Worm (Caenorhabditis elegans) whole organism, L2 larva: ENCODE measurements around the gene pals-32.
A peak's percentile ranks its signal among the peaks of the same experiment; 100 is the strongest.

Source experiments
- F13H6.1 ChIP-seq: sonication (generic microtip); optimal IDR thresholded peaks from 2 replicates; lab custom pipeline; 2016; ENCODE audit warnings: missing genetic modification characterization, missing compliant biosample characterization
- R02D3.7 ChIP-seq: fragments of 150-350 bp; optimal IDR thresholded peaks from 2 replicates; lab custom pipeline; 2014; ENCODE audit warnings: missing biosample characterization, missing genetic modification characterization
- Y55F3AM.14 ChIP-seq: fragments of 200-800 bp; sonication (Bioruptor generic); optimal IDR thresholded peaks from 2 replicates; lab custom pipeline; 2018; ENCODE audit warnings: mild to moderate bottlenecking, missing genetic modification characterization, missing compliant biosample characterization
- alr-1 ChIP-seq: fragments of 150-350 bp; optimal IDR thresholded peaks from 2 replicates; lab custom pipeline; 2014; ENCODE audit warnings: missing biosample characterization, missing genetic modification characterization
- aly-2 ChIP-seq: fragments of 150-350 bp; optimal IDR thresholded peaks from 2 replicates; lab custom pipeline; 2014; ENCODE audit warnings: missing biosample characterization, missing genetic modification characterization
- ama-1 ChIP-seq: fragments of 150-350 bp; optimal IDR thresholded peaks from 2 replicates; lab custom pipeline; 2018; ENCODE audit warnings: inconsistent platforms
- blmp-1 ChIP-seq: sonication (generic microtip); optimal IDR thresholded peaks from 2 replicates; lab custom pipeline; 2017; ENCODE audit warnings: missing genetic modification characterization, mild to moderate bottlenecking, missing compliant biosample characterization, antibody characterized with exemption, moderate library complexity; ENCODE audit not compliant: insufficient read depth
- ceh-82 ChIP-seq: fragments of 150-350 bp; optimal IDR thresholded peaks from 2 replicates; lab custom pipeline; 2014; ENCODE audit warnings: missing biosample characterization, missing genetic modification characterization
- crh-2 ChIP-seq: sonication (generic microtip); optimal IDR thresholded peaks from 2 replicates; lab custom pipeline; 2017; ENCODE audit warnings: missing biosample characterization, missing genetic modification characterization
- dmd-4 ChIP-seq: sonication (generic microtip); optimal IDR thresholded peaks from 2 replicates; lab custom pipeline; 2017; ENCODE audit warnings: missing biosample characterization, missing genetic modification characterization
- egl-27 ChIP-seq: sonication (generic microtip); optimal IDR thresholded peaks from 3 replicates; lab custom pipeline; 2017; ENCODE audit warnings: missing biosample characterization, missing genetic modification reagents, missing genetic modification characterization
- elt-3 ChIP-seq: sonication (generic microtip); optimal IDR thresholded peaks from 2 replicates; lab custom pipeline; 2017; ENCODE audit warnings: missing biosample characterization, missing genetic modification characterization
- fos-1 ChIP-seq: fragments of 150-350 bp; optimal IDR thresholded peaks from 2 replicates; lab custom pipeline; 2014; ENCODE audit warnings: missing biosample characterization, missing genetic modification characterization
- gmeb-1 ChIP-seq: fragments of 150-350 bp; optimal IDR thresholded peaks from 2 replicates; lab custom pipeline; 2014; ENCODE audit warnings: missing biosample characterization, missing genetic modification characterization
- lsy-2 ChIP-seq, 2 experiments: fragments of 150-350 bp in 1 of 2; sonication (generic microtip) in 1 of 2; optimal IDR thresholded peaks; 2 replicates each; lab custom pipeline; 2014 to 2017; ENCODE audit warnings: missing biosample characterization in 2 of 2, missing genetic modification characterization in 2 of 2
- mab-5 ChIP-seq: fragments of 150-350 bp; optimal IDR thresholded peaks from 2 replicates; lab custom pipeline; 2014; ENCODE audit warnings: missing biosample characterization, missing genetic modification characterization
- mdl-1 ChIP-seq, 2 experiments: fragments of 150-350 bp in 1 of 2; sonication (generic microtip) in 1 of 2; optimal IDR thresholded peaks; 2 replicates each; lab custom pipeline; 2017; ENCODE audit warnings: missing biosample characterization in 2 of 2, missing genetic modification characterization in 2 of 2
- nhr-11 ChIP-seq: fragments of 150-350 bp; optimal IDR thresholded peaks from 2 replicates; lab custom pipeline; 2014; ENCODE audit warnings: missing biosample characterization, missing genetic modification characterization
- nhr-12 ChIP-seq: fragments of 150-350 bp; optimal IDR thresholded peaks from 2 replicates; lab custom pipeline; 2014; ENCODE audit warnings: missing biosample characterization, missing genetic modification characterization
- nhr-129 ChIP-seq: fragments of 150-350 bp; optimal IDR thresholded peaks from 2 replicates; lab custom pipeline; 2014; ENCODE audit warnings: missing biosample characterization, missing genetic modification characterization
- nhr-21 ChIP-seq: fragments of 150-350 bp; optimal IDR thresholded peaks from 2 replicates; lab custom pipeline; 2014; ENCODE audit warnings: missing biosample characterization, missing genetic modification characterization
- peb-1 ChIP-seq: fragments of 150-350 bp; optimal IDR thresholded peaks from 2 replicates; lab custom pipeline; 2014; ENCODE audit warnings: missing biosample characterization, missing genetic modification characterization
- skn-1 ChIP-seq: sonication (generic microtip); optimal IDR thresholded peaks from 2 replicates; lab custom pipeline; 2017; ENCODE audit warnings: missing biosample characterization, missing genetic modification characterization
- sma-3 ChIP-seq: sonication (generic microtip); optimal IDR thresholded peaks from 2 replicates; lab custom pipeline; 2016; ENCODE audit warnings: missing genetic modification reagents, missing genetic modification characterization, missing compliant biosample characterization
- snpc-4 ChIP-seq: fragments of 150-350 bp; optimal IDR thresholded peaks from 2 replicates; lab custom pipeline; 2014; ENCODE audit warnings: missing biosample characterization, missing genetic modification characterization
- unc-55 ChIP-seq: fragments of 150-350 bp; sonication (generic microtip); optimal IDR thresholded peaks from 3 replicates; lab custom pipeline; 2014; ENCODE audit warnings: missing biosample characterization, missing genetic modification reagents, missing genetic modification characterization
- unc-62 ChIP-seq: fragments of 150-350 bp; optimal IDR thresholded peaks from 2 replicates; lab custom pipeline; 2014; ENCODE audit warnings: missing biosample characterization, missing genetic modification reagents, missing genetic modification characterization
- zag-1 ChIP-seq: fragments of 150-350 bp; optimal IDR thresholded peaks from 2 replicates; lab custom pipeline; 2014; ENCODE audit warnings: missing biosample characterization, missing genetic modification characterization
- ztf-1 ChIP-seq: fragments of 200-800 bp; sonication (Bioruptor generic); conservative IDR thresholded peaks from 2 replicates; pipeline ENCODE4 v1.3.6; 2022; ENCODE audit warnings: missing genetic modification characterization, missing compliant biosample characterization
- ztf-11 ChIP-seq: sonication (generic microtip); optimal IDR thresholded peaks from 2 replicates; lab custom pipeline; 2017; ENCODE audit warnings: missing biosample characterization, missing genetic modification characterization

Gene pals-32

DNA sequence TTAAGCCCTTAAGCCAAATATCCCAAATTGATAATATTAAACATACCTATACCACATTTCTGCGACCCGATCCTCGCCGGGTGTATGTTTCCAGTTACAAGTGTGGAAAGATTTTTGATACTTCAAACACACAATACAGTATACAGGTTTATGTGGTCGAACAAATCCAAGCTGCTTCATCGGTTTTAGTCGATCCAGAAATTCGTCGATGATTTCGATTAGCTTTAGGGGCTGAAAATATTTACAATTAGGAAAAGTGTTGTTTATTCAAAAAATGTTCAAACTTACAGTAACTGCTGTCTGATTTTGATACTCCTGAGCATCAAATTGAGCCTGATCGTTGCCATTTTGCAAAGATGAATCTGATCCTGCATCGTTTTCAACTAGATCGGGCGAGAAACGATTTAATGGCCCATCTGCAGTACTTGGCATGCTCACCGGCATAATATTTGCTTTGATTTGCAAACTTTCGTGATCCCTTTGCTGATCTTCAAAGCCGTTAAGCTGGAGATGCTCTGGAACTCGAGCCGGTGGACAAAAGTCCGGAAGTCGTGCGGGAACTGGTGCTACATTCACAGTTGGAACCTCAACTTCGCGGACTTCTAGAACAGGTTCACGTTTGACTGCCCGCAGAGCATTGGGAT, 20.1 kb upstream of the pals-32 start:
- no peak for TF ChIP-seq F13H6.1 (tag; lab: Kevin White, UChicago)
- TF ChIP-seq, all 48 proteins: peak for 0

DNA sequence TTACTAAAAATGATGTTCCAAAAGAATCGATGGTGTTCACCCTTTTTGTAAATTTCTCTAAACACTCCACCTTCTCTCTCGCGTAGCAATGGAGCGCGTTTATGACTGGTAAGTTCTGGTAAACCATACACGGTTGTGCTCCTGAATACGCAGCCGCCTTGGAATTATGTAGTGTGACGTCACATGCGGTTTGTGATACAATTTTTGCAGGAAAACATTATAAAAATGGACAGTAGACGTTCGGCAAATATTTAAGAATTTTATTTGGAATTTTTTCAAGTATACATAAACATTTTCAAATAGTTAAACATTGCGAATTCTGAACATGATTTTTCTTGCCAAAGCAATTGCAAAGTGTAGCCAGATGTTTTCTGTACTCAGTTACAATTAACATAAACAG, 18.9 kb upstream of the pals-32 start, which contains the start of gene F37B4.10:
Gene F37B4.10 (minus strand): TSS at position 101 of the 400 bp plus-strand sequence.
- TF ChIP-seq unc-55 (GFP tag; lab: Kevin White, UChicago), result peak; percentile 32
- TF ChIP-seq unc-62, result no peak
- TF ChIP-seq nhr-129 (tag; lab: Kevin White, UChicago), result no peak

DNA sequence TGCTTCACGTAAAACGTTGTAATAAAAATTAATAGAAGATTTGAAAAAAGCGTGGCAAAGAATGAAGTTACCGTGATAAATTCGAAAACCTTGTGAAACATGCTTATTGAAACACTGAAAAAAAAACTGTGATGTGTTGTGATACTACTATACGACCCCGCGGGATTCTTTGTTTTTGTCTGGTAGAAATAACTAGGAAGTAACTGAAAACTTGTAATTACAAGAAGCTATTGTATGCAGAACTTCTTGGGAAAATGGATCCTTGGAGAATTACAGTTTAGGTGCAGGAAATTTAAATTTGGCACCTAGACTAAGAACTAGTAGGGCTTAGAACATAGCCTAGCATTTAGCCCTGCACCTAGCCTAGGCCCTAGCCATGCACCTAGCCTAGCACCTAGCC, 16.6 kb upstream of the pals-32 start, which contains the start of gene str-39:
Gene str-39 (minus strand): TSS at position 101 of the 400 bp plus-strand sequence.
- TF ChIP-seq nhr-21 (tag; lab: Kevin White, UChicago) (no peak), aly-2 (tag; lab: Kevin White, UChicago) (no peak), elt-3 (tag; lab: Kevin White, UChicago) (no peak), ceh-82 (tag; lab: Kevin White, UChicago) (no peak), nhr-11 (tag; lab: Kevin White, UChicago) (no peak), skn-1 (no peak), unc-62 (no peak), Y55F3AM.14 (no peak), snpc-4 (tag; lab: Kevin White, UChicago) (no peak), zag-1 (tag; lab: Kevin White, UChicago) (no peak), fos-1 (tag; lab: Kevin White, UChicago) (no peak), F13H6.1 (tag; lab: Kevin White, UChicago) (no peak)

DNA sequence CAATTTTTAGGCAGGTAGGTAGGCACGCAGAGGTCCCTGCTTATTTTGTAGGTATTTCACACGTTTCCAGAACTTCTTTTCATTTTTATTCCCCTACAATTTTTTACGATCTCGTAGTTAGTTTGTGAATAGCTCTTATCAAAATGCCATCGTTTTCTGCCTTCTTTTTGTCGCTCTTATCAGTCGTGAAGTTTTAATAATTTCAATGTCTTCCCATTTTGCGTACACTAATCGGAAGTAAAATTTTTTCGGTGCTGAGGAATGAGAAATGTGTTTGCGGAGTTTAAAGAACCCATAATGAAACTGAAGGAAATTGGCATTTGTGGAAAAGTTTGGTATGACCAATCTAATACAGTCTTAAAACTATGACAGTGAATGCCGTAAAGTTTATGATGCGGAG, 16.1 kb upstream of the pals-32 start:
- TF ChIP-seq fos-1 (tag; lab: Kevin White, UChicago) (peak; percentile 82), egl-27 (tag; lab: Kevin White, UChicago) (no peak), gmeb-1 (peak; percentile 31)

DNA sequence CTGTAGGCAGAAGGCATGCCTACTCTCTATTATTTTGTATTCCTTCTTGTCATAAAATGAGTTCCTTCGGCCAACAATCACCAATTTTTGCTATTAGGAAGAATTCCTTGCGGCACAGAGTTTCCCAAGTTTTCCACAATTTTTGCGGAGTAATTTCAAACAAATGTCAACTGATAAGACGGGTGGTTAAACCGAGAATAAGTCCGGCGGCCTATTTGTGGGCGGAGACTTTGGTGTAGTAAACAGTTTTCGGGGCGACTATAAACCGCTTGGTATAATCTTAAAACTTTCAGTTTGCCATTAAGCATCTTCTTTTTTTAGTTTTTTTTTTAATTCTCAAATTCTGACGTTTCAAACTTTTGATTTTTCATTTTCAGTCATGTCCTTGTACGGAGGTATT, 15.4 kb upstream of the pals-32 start, which contains the start of gene ifc-1:
Gene ifc-1 (plus strand): TSS at position 378 of the 400 bp plus-strand sequence.
- no peak for TF ChIP-seq Y55F3AM.14
- TF ChIP-seq fos-1 (tag; lab: Kevin White, UChicago), result peak; percentile 34
- TF ChIP-seq nhr-12 (tag; lab: Kevin White, UChicago), result no peak
- TF ChIP-seq, all 48 proteins: peak for 1

DNA sequence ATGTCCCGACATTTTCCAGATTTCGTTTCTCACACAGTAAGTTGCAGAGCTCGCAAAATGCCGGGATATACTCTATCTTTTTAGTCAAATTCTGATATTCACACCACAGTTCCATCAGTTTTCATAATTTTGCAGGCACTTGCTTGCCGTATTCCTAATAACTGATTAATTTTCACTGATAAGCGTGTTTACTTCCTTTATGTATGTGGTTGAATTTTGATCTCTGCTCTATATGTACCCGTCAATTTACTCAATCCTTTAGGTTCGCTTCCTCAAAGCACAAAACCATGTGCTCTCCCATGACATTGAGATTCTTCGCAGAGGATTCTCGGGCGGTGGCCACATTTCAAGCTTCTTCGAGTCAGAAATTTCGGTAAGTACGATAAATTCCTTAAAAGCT, 14.8 kb upstream of the pals-32 start:
- no peak for TF ChIP-seq zag-1 (tag; lab: Kevin White, UChicago)
- TF ChIP-seq ztf-1 (GFP tag; lab: Robert Waterston, UW), result no peak
- TF ChIP-seq mdl-1 (tag; optimal IDR thresholded peaks at IDR 0.05; lab: Kevin White, UChicago), result no peak
- TF ChIP-seq ama-1 (lab: Kevin White, UChicago), result no peak
- no peak for TF ChIP-seq elt-3 (tag; lab: Kevin White, UChicago)
- TF ChIP-seq R02D3.7 (tag; lab: Kevin White, UChicago), result no peak
- no peak for TF ChIP-seq peb-1
- no peak for TF ChIP-seq ztf-11
- TF ChIP-seq egl-27 (tag; lab: Kevin White, UChicago), result no peak
- no peak for TF ChIP-seq dmd-4 (tag; lab: Kevin White, UChicago)
- TF ChIP-seq snpc-4 (tag; lab: Kevin White, UChicago), result no peak
- TF ChIP-seq sma-3 (GFP tag; lab: Kevin White, UChicago), result no peak
- TF ChIP-seq lsy-2 (tag; optimal IDR thresholded peaks at IDR 0.05; lab: Kevin White, UChicago), result no peak
- TF ChIP-seq crh-2 (tag; lab: Kevin White, UChicago), result no peak
- TF ChIP-seq nhr-12 (tag; lab: Kevin White, UChicago), result no peak
- TF ChIP-seq unc-55 (GFP tag; lab: Kevin White, UChicago), result no peak
- TF ChIP-seq gmeb-1, result no peak
- TF ChIP-seq mab-5 (tag; lab: Kevin White, UChicago), result no peak
- no peak for TF ChIP-seq blmp-1 (tag; lab: Kevin White, UChicago)
- no peak for TF ChIP-seq alr-1 (tag; lab: Kevin White, UChicago)
